Worm (Caenorhabditis elegans) whole organism, midembryonic: Measurements from ENCODE around the gene K10D11.6.

ENCODE experiments used
- T22C8.4 ChIP-seq: fragments of 200-800 bp; sonication (Bioruptor generic); IDR thresholded peaks from 2 replicates; pipeline ENCODE4 v1.3.6; 2022; ENCODE audit warnings: missing genetic modification characterization, missing compliant biosample characterization
- cog-1 ChIP-seq: sonication (generic microtip); optimal IDR thresholded peaks from 2 replicates; lab custom pipeline; 2016; ENCODE audit warnings: missing genetic modification characterization, missing compliant biosample characterization
- flt-1 ChIP-seq: fragments of 200-800 bp; sonication (Bioruptor generic); IDR thresholded peaks from 2 replicates; pipeline ENCODE4 v1.3.6; 2022; ENCODE audit warnings: missing genetic modification characterization, missing compliant biosample characterization
- klf-2 ChIP-seq: fragments of 200-800 bp; sonication (Bioruptor generic); conservative IDR thresholded peaks from 2 replicates; pipeline ENCODE4 v1.3.6; 2022; ENCODE audit warnings: missing genetic modification reagents, missing genetic modification characterization, missing compliant biosample characterization
- med-1 ChIP-seq: sonication (generic microtip); optimal IDR thresholded peaks from 2 replicates; lab custom pipeline; 2017; ENCODE audit warnings: missing genetic modification characterization, mild to moderate bottlenecking, missing compliant biosample characterization, antibody characterized with exemption, missing genetic modification reagents; ENCODE audit not compliant: insufficient read depth
- ref-1 ChIP-seq: fragments of 200-800 bp; sonication (Bioruptor generic); conservative IDR thresholded peaks from 2 replicates; pipeline ENCODE4 v1.3.6; 2022; ENCODE audit warnings: missing genetic modification reagents, missing genetic modification characterization, missing compliant biosample characterization
- tab-1 ChIP-seq: fragments of 200-800 bp; sonication (Bioruptor generic); IDR thresholded peaks from 2 replicates; pipeline ENCODE4 v1.3.6; 2022; ENCODE audit warnings: missing genetic modification characterization, missing compliant biosample characterization
- ztf-23 ChIP-seq: fragments of 200-800 bp; sonication (Bioruptor generic); IDR thresholded peaks from 2 replicates; pipeline ENCODE4 v1.3.6; 2022; ENCODE audit warnings: missing genetic modification reagents, missing genetic modification characterization, missing compliant biosample characterization
- ztf-29 ChIP-seq: fragments of 200-800 bp; sonication (Bioruptor generic); IDR thresholded peaks from 2 replicates; pipeline ENCODE4 v1.3.6; 2022; ENCODE audit warnings: missing genetic modification reagents, missing genetic modification characterization, missing compliant biosample characterization

Gene K10D11.6

DNA sequence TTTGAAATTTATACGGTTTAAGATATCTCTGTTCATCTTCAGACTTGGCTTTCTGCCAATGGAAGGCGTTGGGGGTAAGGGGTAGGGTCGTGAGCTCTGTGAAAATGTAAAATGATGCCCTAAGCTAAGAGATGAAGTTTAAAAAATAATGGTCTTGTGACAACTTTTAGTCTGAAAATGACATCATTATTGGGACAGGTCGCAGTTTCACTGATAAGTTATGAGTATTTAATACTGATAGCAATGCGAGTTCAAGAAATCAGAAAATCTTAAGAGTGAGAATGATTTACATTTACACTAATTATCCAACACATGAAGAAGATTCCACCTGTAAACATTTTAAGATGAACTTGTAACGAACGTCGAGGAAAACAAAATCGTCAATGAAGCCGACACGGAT lies 24.6 kb downstream of the K10D11.6 start:
- TF ChIP-seq ref-1 (no peak), ztf-23 (GFP tag; lab: Robert Waterston, UW) (no peak), cog-1 (no peak), klf-2 (no peak), med-1 (no peak), flt-1 (GFP tag; lab: Robert Waterston, UW) (no peak), ztf-29 (GFP tag; lab: Robert Waterston, UW) (no peak), tab-1 (no peak), T22C8.4 (GFP tag; lab: Robert Waterston, UW) (no peak)

DNA sequence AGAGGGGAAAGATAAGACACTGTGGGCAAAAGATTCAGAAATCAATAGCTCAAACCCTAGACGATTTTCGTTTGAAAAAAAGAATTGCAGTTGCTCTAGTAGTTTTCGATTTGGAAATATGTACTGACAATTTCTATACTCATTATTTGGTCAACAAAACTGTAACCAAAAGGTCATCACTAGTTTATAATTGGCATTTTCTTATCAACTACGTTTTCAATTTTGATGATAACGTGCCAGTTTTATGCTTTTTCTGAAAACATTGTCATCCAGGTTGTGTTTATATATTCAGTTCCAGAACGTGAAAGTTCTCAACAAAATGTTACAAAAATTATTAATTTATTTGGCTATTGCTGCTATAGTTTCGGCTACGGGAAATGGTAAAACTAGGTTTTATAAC lies 26.7 kb downstream of the K10D11.6 start, which contains the start of gene F55G11.8:
F55G11.8 (plus strand) TSS at position 245 of the 400 bp plus-strand sequence.
- no peak for TF ChIP-seq klf-2
- no peak for TF ChIP-seq flt-1 (GFP tag; lab: Robert Waterston, UW)
- TF ChIP-seq ztf-29 (GFP tag; lab: Robert Waterston, UW): no peak
- no peak for TF ChIP-seq ref-1
- no peak for TF ChIP-seq cog-1
- no peak for TF ChIP-seq T22C8.4 (GFP tag; lab: Robert Waterston, UW)
- TF ChIP-seq med-1: no peak
- TF ChIP-seq tab-1: no peak
- no peak for TF ChIP-seq ztf-23 (GFP tag; lab: Robert Waterston, UW)

DNA sequence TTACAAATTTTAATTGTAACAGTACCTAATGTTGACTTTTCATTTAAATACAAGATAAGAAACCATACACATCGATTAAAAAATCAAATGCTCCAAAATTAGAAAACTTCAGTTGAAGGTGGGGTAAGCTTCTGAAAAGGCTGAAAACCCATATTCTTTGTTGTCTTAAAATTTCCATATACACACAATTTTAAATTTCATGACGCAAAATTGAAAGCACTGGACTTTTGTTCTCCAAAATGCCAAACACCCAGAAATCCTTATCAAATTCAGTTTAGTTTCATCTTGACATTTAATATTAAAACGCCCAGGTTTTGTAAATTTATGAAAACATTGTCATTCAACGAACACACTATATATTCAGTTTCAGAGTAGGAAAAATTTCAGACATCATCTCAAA lies 29.1 kb downstream of the K10D11.6 start, which contains the start of gene F55G11.7:
F55G11.7 (plus strand) TSS at position 301 of the 400 bp plus-strand sequence.
- TF ChIP-seq tab-1 (no peak), cog-1 (no peak), ztf-29 (GFP tag; lab: Robert Waterston, UW) (no peak), ztf-23 (GFP tag; lab: Robert Waterston, UW) (no peak)

DNA sequence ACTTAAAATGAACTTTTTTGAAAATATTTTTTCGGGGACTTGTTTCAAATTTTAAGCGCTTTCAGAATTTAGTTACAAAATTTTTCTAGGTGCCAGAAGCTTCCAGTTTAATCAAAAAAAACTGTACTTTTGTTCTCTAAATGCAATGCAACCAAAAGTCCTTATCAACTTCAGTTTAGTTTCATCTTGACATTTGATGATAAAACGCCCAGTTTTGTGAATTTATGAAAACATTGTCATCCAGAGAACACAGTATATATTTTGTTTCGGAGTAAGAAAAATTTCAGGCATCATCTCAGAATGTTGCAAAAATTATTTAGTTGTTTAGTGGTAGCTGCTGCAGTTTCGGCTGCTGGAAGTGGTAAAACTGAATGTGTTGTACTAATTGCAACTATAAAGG lies 31.5 kb downstream of the K10D11.6 start, which contains the start of gene F55G11.6:
F55G11.6 (plus strand) TSS at position 301 of the 400 bp plus-strand sequence.
- TF ChIP-seq cog-1 (no peak), ztf-29 (GFP tag; lab: Robert Waterston, UW) (no peak), ref-1 (no peak), tab-1 (no peak), T22C8.4 (GFP tag; lab: Robert Waterston, UW) (no peak), flt-1 (GFP tag; lab: Robert Waterston, UW) (no peak), klf-2 (no peak), med-1 (no peak), ztf-23 (GFP tag; lab: Robert Waterston, UW) (no peak)

- no peak for TF ChIP-seq klf-2
- TF ChIP-seq ztf-29 (GFP tag; lab: Robert Waterston, UW): no peak
- TF ChIP-seq med-1: no peak
- no peak for TF ChIP-seq cog-1
- TF ChIP-seq tab-1: no peak
- TF ChIP-seq ztf-23 (GFP tag; lab: Robert Waterston, UW): no peak
- TF ChIP-seq ref-1: no peak
- TF ChIP-seq T22C8.4 (GFP tag; lab: Robert Waterston, UW): no peak
- TF ChIP-seq flt-1 (GFP tag; lab: Robert Waterston, UW): no peak
These were observed 40.8 kb downstream of the K10D11.6 start, which contains the start of gene F55G11.10 for ce11 chrIV:12948470-12948869. TSS of gene F55G11.10 (plus strand) at chrIV:12948770.

DNA sequence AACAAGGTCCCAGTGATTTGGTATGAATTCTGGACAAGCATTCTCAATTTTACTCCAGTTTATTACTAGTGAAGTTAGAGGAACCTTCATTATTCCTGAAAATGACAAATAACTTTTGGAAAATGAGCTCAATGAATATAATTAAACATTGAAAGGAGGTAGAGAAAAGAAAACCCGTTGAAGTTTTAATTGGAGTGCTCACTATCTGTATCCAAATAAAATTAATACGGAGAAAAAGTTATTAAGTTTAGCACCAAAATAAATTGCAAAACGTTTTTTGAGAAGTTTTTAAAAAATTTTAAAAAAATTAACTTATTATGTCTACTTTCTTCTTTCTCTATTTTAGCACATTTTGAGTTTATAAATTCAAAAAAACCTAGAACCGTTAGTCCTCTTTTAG lies 42.8 kb downstream of the K10D11.6 start, which contains the start of gene F55G11.1:
F55G11.1 (minus strand) TSS at position 101 of the 400 bp plus-strand sequence.
- TF ChIP-seq ref-1 (no peak), T22C8.4 (GFP tag; lab: Robert Waterston, UW) (no peak), med-1 (no peak), cog-1 (no peak), tab-1 (no peak), ztf-23 (GFP tag; lab: Robert Waterston, UW) (no peak), flt-1 (GFP tag; lab: Robert Waterston, UW) (no peak), klf-2 (no peak)

DNA sequence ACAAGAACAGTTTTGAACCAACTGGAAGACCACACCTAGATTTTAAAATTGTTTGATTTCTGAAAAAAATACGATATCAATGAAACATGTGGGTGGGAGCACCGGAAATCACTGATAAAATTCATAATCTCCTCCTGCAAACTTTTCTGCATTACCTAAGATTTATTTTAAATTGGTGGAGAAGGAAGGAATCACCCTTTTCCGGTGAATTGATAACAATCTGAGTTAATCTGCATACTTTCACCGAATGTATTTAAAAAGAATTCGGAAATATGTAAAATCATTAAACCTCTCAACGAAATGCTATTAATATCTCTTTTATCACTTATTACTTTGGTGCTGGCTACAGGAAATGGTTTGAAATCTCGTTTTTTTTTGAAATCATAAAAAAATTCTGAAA lies 46.6 kb downstream of the K10D11.6 start, which contains the start of gene dct-19:
dct-19 (plus strand) TSS at position 301 of the 400 bp plus-strand sequence.
- TF ChIP-seq flt-1 (GFP tag; lab: Robert Waterston, UW) (no peak), cog-1 (no peak), ref-1 (no peak), med-1 (no peak), klf-2 (no peak), ztf-23 (GFP tag; lab: Robert Waterston, UW) (no peak), ztf-29 (GFP tag; lab: Robert Waterston, UW) (no peak), T22C8.4 (GFP tag; lab: Robert Waterston, UW) (no peak), tab-1 (no peak)

- TF ChIP-seq cog-1: no peak
- TF ChIP-seq T22C8.4 (GFP tag; lab: Robert Waterston, UW): no peak
- TF ChIP-seq flt-1 (GFP tag; lab: Robert Waterston, UW): no peak
- no peak for TF ChIP-seq ref-1
- TF ChIP-seq ztf-23 (GFP tag; lab: Robert Waterston, UW): no peak
- TF ChIP-seq klf-2: no peak
- TF ChIP-seq med-1: no peak
- no peak for TF ChIP-seq ztf-29 (GFP tag; lab: Robert Waterston, UW)
- TF ChIP-seq tab-1: no peak
These were observed 48.0 kb downstream of the K10D11.6 start, which contains the start of gene dod-24 for ce11 chrIV:12941254-12941653. TSS of gene dod-24 (minus strand) at chrIV:12941354.
